Fruit fly (Drosophila melanogaster): ENCODE data around the gene CG14253.

DNA sequence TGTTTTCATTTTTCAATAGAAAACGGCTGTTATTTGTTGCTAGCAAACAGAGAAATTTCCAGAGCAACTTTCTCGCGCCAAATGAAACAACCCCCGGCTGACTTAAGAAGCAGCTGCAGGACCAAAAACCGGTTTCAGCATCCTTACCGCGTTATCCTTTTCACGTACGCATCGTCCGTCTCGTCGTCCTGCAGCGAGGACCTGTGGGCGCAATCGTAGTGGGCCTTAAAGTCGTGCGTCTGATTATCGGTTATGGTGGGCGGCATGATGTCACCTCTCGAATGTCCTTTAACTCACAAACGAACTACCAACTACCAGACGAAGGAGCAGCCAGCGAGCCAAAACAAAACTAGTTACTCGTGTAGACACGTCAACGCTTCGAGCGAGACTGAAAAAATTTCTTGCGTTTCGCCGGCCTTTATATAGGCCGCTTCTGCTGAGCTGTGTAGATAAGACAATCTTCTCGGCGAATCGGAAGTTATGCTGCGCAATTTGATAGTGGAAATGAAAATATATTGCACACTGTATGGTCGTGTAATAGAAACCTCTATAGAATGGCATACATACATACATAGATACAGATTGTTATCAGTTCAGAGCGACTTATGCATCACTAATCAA, 25.4 kb upstream of the CG14253 start:
- TF ChIP-seq psq (optimal IDR thresholded peaks at IDR 0.05) (no peak), CG8478 (optimal IDR thresholded peaks at IDR 0.05) (no peak), pan (optimal IDR thresholded peaks at IDR 0.05) (no peak), EcR (GFP tag; optimal IDR thresholded peaks at IDR 0.05) (no peak)

Measured in whole organism.